Worm (Caenorhabditis elegans) whole organism, mixed stage, embryonic: ENCODE measurements around the gene F55G7.1.

ENCODE experiments used
- elt-1 ChIP-seq: sonication (generic microtip); optimal IDR thresholded peaks from 2 replicates; lab custom pipeline; 2017; ENCODE audit warnings: missing genetic modification characterization, mild to moderate bottlenecking, missing compliant biosample characterization, antibody characterized with exemption, moderate library complexity, borderline replicate concordance; ENCODE audit not compliant: insufficient read depth
- nhr-2 ChIP-seq: fragments of 150-350 bp; optimal IDR thresholded peaks from 2 replicates; lab custom pipeline; 2014; ENCODE audit warnings: missing biosample characterization, missing genetic modification characterization
- nhr-76 ChIP-seq: sonication (generic microtip); optimal IDR thresholded peaks from 2 replicates; lab custom pipeline; 2017; ENCODE audit warnings: missing biosample characterization, missing genetic modification characterization
- pha-4 ChIP-seq: fragments of 150-350 bp; optimal IDR thresholded peaks from 2 replicates; lab custom pipeline; 2018; ENCODE audit warnings: missing biosample characterization, missing genetic modification reagents, missing genetic modification characterization
- snpc-4 ChIP-seq: fragments of 150-350 bp; optimal IDR thresholded peaks from 2 replicates; lab custom pipeline; 2014; ENCODE audit warnings: missing biosample characterization, missing genetic modification characterization
- sptf-1 ChIP-seq: sonication (generic microtip); optimal IDR thresholded peaks from 2 replicates; lab custom pipeline; 2017; ENCODE audit warnings: mild to moderate bottlenecking, missing genetic modification characterization, moderate library complexity, missing compliant biosample characterization
- unc-39 ChIP-seq: fragments of 150-350 bp; optimal IDR thresholded peaks from 2 replicates; lab custom pipeline; 2014; ENCODE audit warnings: missing biosample characterization, missing genetic modification characterization
- unc-62 ChIP-seq: fragments of 150-350 bp; optimal IDR thresholded peaks from 2 replicates; lab custom pipeline; 2014; ENCODE audit warnings: missing biosample characterization, missing genetic modification reagents, missing genetic modification characterization

DNA sequence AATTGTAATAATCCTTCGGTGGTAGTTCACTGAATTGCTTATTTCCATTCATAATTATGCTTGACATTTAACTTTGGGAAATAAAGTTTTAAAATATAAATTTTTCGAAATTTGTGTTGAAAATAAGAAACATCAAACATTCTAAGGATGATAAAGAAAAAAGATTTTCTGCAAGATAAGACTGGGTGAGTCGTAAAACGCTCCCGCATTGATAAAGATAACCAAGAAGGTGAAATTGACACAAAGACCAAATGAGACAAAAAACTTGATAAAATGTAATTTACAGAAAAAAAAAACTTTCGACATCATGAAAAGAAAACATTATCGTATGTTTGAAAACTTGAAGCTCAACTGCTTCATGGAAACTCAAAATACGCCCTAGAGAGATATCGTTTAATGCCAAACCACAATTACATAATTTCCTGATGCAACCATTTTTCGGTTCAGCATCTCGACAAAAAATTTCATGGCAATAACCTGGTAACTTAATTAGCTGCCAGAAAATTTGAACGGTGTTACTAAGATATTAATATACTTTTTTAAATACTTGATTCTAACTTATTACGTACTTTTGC, 43.9 kb downstream of the F55G7.1 start:
- no peak for TF ChIP-seq nhr-76 (tag; lab: Kevin White, UChicago)
- TF ChIP-seq snpc-4 (tag; lab: Kevin White, UChicago): no peak
- TF ChIP-seq nhr-2 (tag; lab: Kevin White, UChicago): no peak
- no peak for TF ChIP-seq elt-1 (tag; lab: Kevin White, UChicago)
- no peak for TF ChIP-seq pha-4 (tag; lab: Kevin White, UChicago)
- TF ChIP-seq unc-62 (GFP tag; lab: Kevin White, UChicago): no peak
- TF ChIP-seq unc-39: no peak
- no peak for TF ChIP-seq sptf-1 (tag; lab: Kevin White, UChicago)
